Worm (Caenorhabditis elegans): Measurements from ENCODE around the gene srg-4.

Gene srg-4

DNA sequence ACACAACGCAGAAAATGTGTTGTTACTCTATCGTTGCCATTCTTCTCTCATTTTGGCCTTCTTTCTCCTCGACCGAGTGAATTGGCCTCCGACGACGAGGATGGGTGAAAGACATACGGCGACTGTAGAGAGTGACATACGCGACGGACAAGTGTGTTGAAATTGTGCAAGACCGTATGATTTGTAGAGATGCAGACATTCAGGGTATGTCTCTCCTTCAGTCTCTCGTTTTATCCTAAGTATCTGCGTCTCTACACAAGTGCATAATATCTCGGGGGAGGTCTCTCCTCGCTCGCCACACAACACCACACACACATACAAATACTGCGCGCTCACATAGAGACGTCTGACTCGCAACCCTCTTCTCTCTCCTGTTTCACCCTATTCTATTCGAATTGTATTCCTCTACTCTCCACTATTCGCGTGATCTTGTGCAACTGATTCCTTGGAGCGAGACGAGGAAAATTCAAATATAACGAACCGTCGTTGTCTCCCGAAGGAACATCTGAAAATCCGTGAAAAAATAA is 18.2 kb upstream of the srg-4 start, which contains the start of gene hmg-1.2 (continued):
- TF ChIP-seq elt-4 (tag; optimal IDR thresholded peaks at IDR 0.05) = no peak
- peak; percentile 48 for TF ChIP-seq rnt-1 (tag; optimal IDR thresholded peaks at IDR 0.05)
- peak; percentile 40 for TF ChIP-seq fkh-6 (tag; optimal IDR thresholded peaks at IDR 0.05)
- no peak for TF ChIP-seq C08G9.2 (tag; optimal IDR thresholded peaks at IDR 0.05)
- peak; percentile 76 for TF ChIP-seq nfya-1 (tag; optimal IDR thresholded peaks at IDR 0.05)
- TF ChIP-seq ahr-1 (tag; optimal IDR thresholded peaks at IDR 0.05) = no peak
- peak; percentile 29 for TF ChIP-seq ceh-14 (tag; optimal IDR thresholded peaks at IDR 0.05)
- no peak for TF ChIP-seq syd-9 (tag; optimal IDR thresholded peaks at IDR 0.05)
- TF ChIP-seq ets-4 (tag; optimal IDR thresholded peaks at IDR 0.05) = no peak
- no peak for TF ChIP-seq C38D4.7 (GFP tag; optimal IDR thresholded peaks at IDR 0.05)
- no peak for TF ChIP-seq K09A11.1 (tag; optimal IDR thresholded peaks at IDR 0.05; ENCODE audit: insufficient read depth)
- no peak for TF ChIP-seq ceh-30 (tag; optimal IDR thresholded peaks at IDR 0.05)
- TF ChIP-seq sdc-2 (tag; optimal IDR thresholded peaks at IDR 0.05) = peak; percentile 15

DNA sequence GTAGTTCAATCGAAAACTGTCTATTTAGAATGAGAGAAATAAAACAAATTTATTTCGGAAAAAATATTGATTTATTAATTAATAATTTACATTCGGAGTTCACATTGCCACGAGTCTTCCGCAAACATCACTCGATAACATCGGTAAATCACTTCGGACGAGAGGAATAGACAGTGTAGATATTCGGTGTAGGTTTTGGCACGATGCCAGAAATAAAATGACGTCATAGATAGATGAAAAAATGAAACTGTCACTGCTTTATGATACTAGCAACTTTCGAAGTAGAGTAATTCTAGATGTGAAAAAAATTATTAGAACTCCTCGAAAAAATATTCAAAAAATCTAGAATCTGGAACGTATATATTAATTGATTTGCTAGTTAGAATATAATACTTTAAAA is 17.6 kb upstream of the srg-4 start:
- TF ChIP-seq nfya-1 (tag; optimal IDR thresholded peaks at IDR 0.05) (no peak), ceh-22 (tag; optimal IDR thresholded peaks at IDR 0.05) (no peak), pat-9 (tag; optimal IDR thresholded peaks at IDR 0.05) (no peak), K09A11.1 (tag; optimal IDR thresholded peaks at IDR 0.05; ENCODE audit: insufficient read depth) (no peak), C08G9.2 (tag; optimal IDR thresholded peaks at IDR 0.05) (no peak), nhr-11 (tag; optimal IDR thresholded peaks at IDR 0.05) (no peak), ref-2 (tag; optimal IDR thresholded peaks at IDR 0.05) (no peak), rnt-1 (tag; optimal IDR thresholded peaks at IDR 0.05) (no peak), zip-5 (tag; optimal IDR thresholded peaks at IDR 0.05) (no peak), ceh-6 (GFP tag; optimal IDR thresholded peaks at IDR 0.05) (no peak), ama-1 (optimal IDR thresholded peaks at IDR 0.05) (no peak), hlh-13 (GFP tag; optimal IDR thresholded peaks at IDR 0.05) (no peak), sox-4 (tag; optimal IDR thresholded peaks at IDR 0.05) (no peak), ceh-2 (tag; optimal IDR thresholded peaks at IDR 0.05) (no peak), odd-2 (tag; optimal IDR thresholded peaks at IDR 0.05) (no peak), ceh-18 (tag; optimal IDR thresholded peaks at IDR 0.05) (no peak), pha-4 (tag; optimal IDR thresholded peaks at IDR 0.05) (no peak), ceh-14 (tag; optimal IDR thresholded peaks at IDR 0.05) (no peak), C38D4.7 (GFP tag; optimal IDR thresholded peaks at IDR 0.05) (no peak), ceh-30 (tag; optimal IDR thresholded peaks at IDR 0.05) (no peak)

DNA sequence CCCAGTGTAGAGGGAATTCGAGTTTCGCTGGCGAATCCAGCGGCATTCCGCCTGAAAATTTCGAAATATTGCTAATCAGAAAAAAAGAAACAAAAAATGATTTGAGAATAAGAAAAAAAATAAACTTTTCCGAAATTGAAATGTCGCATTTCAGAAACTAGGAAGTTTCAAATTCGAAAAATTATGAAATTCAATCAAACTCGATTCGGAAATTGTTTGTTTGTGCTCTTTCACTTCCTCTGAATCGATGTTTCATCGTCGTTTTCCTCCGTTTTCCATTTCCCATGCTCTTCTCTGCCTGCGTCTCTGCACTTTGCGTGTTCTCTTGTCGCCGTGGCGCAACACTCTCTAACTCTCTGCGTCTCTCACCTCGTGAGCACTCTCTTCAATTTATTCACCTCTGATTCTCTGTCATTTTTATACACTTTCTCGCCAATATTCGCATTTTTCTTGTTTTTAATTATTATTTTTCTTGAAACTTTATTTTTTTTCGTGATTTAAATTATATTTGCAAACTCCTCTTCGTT is 16.5 kb upstream of the srg-4 start, which contains the start of gene C18F10.7:
Gene C18F10.7, minus strand, starts transcription at position 51 of the 527 bp plus-strand sequence.
- no peak for TF ChIP-seq tbx-2 (tag; optimal IDR thresholded peaks at IDR 0.05)
- TF ChIP-seq fax-1 (tag; optimal IDR thresholded peaks at IDR 0.05) = no peak
- peak; percentile 71 for TF ChIP-seq hlh-30 (tag; optimal IDR thresholded peaks at IDR 0.05; ENCODE audit: insufficient read depth)
- TF ChIP-seq unc-42 (tag; optimal IDR thresholded peaks at IDR 0.05) = peak; percentile 34
- no peak for TF ChIP-seq ceh-19 (GFP tag; optimal IDR thresholded peaks at IDR 0.05)
- TF ChIP-seq elt-2 (tag; optimal IDR thresholded peaks at IDR 0.05) = no peak
- peak; percentile 11 for TF ChIP-seq dve-1 (tag; optimal IDR thresholded peaks at IDR 0.05)
- TF ChIP-seq nfya-1 (tag; optimal IDR thresholded peaks at IDR 0.05) = peak; percentile 54
- no peak for TF ChIP-seq nhr-232 (tag; optimal IDR thresholded peaks at IDR 0.05)
- TF ChIP-seq pqm-1 (tag; optimal IDR thresholded peaks at IDR 0.05) = no peak

DNA sequence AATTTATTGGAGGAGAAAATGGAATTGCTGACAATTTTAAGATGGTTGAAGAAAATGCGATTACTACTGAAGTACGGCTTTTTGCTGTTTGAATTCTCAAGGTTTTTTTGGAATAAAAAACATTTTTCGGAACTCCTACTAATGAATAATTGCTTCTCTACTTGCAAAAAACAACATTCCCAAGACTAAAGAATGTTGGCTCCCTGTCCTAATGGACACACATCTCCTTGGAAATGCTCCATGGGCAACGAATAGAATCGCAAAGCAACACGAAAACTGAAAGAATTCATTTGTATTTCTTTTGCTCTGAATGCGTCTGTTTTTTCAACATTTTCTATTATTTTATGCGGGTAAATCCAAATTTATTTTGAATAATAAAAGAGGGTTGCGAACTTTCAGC is 11.0 kb upstream of the srg-4 start, which contains the start of gene C18F10.2:
Gene C18F10.2, plus strand, starts transcription at position 301 of the 400 bp plus-strand sequence.
- TF ChIP-seq hlh-30 (tag; optimal IDR thresholded peaks at IDR 0.05; ENCODE audit: insufficient read depth) (no peak), madf-2 (tag; optimal IDR thresholded peaks at IDR 0.05) (no peak), fax-1 (tag; optimal IDR thresholded peaks at IDR 0.05) (no peak), gmeb-2 (tag; optimal IDR thresholded peaks at IDR 0.05) (no peak), che-1 (tag; optimal IDR thresholded peaks at IDR 0.05) (no peak), pax-1 (tag; optimal IDR thresholded peaks at IDR 0.05) (no peak), unc-86 (tag; optimal IDR thresholded peaks at IDR 0.05) (no peak), pha-4 (tag; optimal IDR thresholded peaks at IDR 0.05) (no peak), npax-4 (tag; optimal IDR thresholded peaks at IDR 0.05) (no peak), pros-1 (tag; optimal IDR thresholded peaks at IDR 0.05) (no peak), rnt-1 (tag; optimal IDR thresholded peaks at IDR 0.05) (no peak), ets-4 (tag; optimal IDR thresholded peaks at IDR 0.05) (no peak), nhr-232 (tag; optimal IDR thresholded peaks at IDR 0.05) (no peak), pha-2 (tag; optimal IDR thresholded peaks at IDR 0.05) (no peak)

Measured in whole organism, late embryonic.